Worm (Caenorhabditis elegans): ENCODE results near the gene ZK512.7.

ZK512.7 gene

ce11 chrIII:9091392-9092291 lies 46.9 kb downstream of the ZK512.7 start, which contains the start of gene glp-1:
glp-1 (plus strand) TSS chrIII:9092241.
- TF ChIP-seq unc-62 (GFP tag; optimal IDR thresholded peaks at IDR 0.05): no peak

ce11 chrIII:9089325-9089823 lies 49.1 kb downstream of the ZK512.7 start, which contains the start of the genes mccc-2 and mrpl-44:
mccc-2 (minus strand) TSS chrIII:9089375.
mrpl-44 (minus strand) TSS chrIII:9089375.
- no peak for TF ChIP-seq unc-62 (GFP tag; optimal IDR thresholded peaks at IDR 0.05)

Data from whole organism, dauer.